Fruit fly (Drosophila melanogaster) whole organism, wandering third instar larva: Measurements from ENCODE around the gene CG2698.

Experiments used
- Abd-B ChIP-seq: fragments of >200 bp; optimal IDR thresholded peaks from 2 replicates; lab custom pipeline; 2017; ENCODE audit warnings: missing biosample characterization, missing genetic modification characterization
- Dif ChIP-seq: fragments of 200-275, 200-300 bp; sonication (Bioruptor generic); optimal IDR thresholded peaks from 2 replicates; lab custom pipeline; 2018; ENCODE audit warnings: missing biosample characterization, missing genetic modification characterization; ENCODE audit not compliant: partially characterized antibody
- Mio ChIP-seq: sonication (Bioruptor generic); optimal IDR thresholded peaks from 2 replicates; lab custom pipeline; 2016; ENCODE audit warnings: missing biosample characterization, missing genetic modification characterization
- Myc ChIP-seq: fragments of >200 bp; optimal IDR thresholded peaks from 2 replicates; lab custom pipeline; 2017
- brk ChIP-seq: fragments of 200-800 bp; sonication (Bioruptor generic); optimal IDR thresholded peaks from 2 replicates; lab custom pipeline; 2016; ENCODE audit warnings: missing biosample characterization, mild to moderate bottlenecking, missing genetic modification characterization
- dsf ChIP-seq: sonication (Bioruptor generic); optimal IDR thresholded peaks from 2 replicates; lab custom pipeline; 2016; ENCODE audit warnings: missing biosample characterization, missing genetic modification characterization, borderline replicate concordance
- h ChIP-seq: fragments of 200-800 bp; sonication (Bioruptor generic); optimal IDR thresholded peaks from 3 replicates; lab custom pipeline; 2016; ENCODE audit warnings: missing biosample characterization, mild to moderate bottlenecking, missing genetic modification characterization
- lola ChIP-seq: fragments of >200 bp; optimal IDR thresholded peaks from 2 replicates; lab custom pipeline; 2017; ENCODE audit warnings: missing biosample characterization, missing genetic modification characterization
- pan ChIP-seq: fragments of >200 bp; optimal IDR thresholded peaks from 2 replicates; lab custom pipeline; 2017
- psq ChIP-seq: fragments of 200-800 bp; sonication (Bioruptor generic); optimal IDR thresholded peaks from 3 replicates; lab custom pipeline; 2017; ENCODE audit warnings: missing biosample characterization, mild to moderate bottlenecking, missing genetic modification characterization, moderate library complexity
- rgr ChIP-seq: fragments of 200-800 bp; sonication (Bioruptor generic); optimal IDR thresholded peaks from 3 replicates; lab custom pipeline; 2016; ENCODE audit warnings: missing biosample characterization, mild to moderate bottlenecking, missing genetic modification characterization
- sage ChIP-seq: fragments of 200-800 bp; sonication (Bioruptor generic); optimal IDR thresholded peaks from 2 replicates; lab custom pipeline; 2016; ENCODE audit warnings: missing biosample characterization, mild to moderate bottlenecking, missing genetic modification characterization
- sv ChIP-seq: fragments of 200-800 bp; sonication (Bioruptor generic); optimal IDR thresholded peaks from 3 replicates; lab custom pipeline; 2016; ENCODE audit warnings: missing biosample characterization, missing genetic modification characterization

dm6 chr3R:7967801-7968200 lies 33.6 kb upstream of the CG2698 start:
- TF ChIP-seq lola (GFP tag; lab: Kevin White, UChicago) (no peak), sage (GFP tag; lab: Kevin White, UChicago) (no peak), psq (GFP tag; lab: Kevin White, UChicago) (no peak), Mio (GFP tag; lab: Kevin White, UChicago) (no peak), rgr (no peak), dsf (GFP tag; lab: Kevin White, UChicago) (no peak), sv (GFP tag; lab: Kevin White, UChicago) (no peak), Dif (GFP tag; lab: Kevin White, UChicago) (peak; percentile 93), Myc (lab: Kevin White, UChicago) (no peak), brk (no peak), h (GFP tag; lab: Kevin White, UChicago) (peak; percentile 5), pan (lab: Kevin White, UChicago) (no peak), Abd-B (no peak)
